Worm (Caenorhabditis elegans): Measurements from ENCODE around the gene srz-83.

DNA sequence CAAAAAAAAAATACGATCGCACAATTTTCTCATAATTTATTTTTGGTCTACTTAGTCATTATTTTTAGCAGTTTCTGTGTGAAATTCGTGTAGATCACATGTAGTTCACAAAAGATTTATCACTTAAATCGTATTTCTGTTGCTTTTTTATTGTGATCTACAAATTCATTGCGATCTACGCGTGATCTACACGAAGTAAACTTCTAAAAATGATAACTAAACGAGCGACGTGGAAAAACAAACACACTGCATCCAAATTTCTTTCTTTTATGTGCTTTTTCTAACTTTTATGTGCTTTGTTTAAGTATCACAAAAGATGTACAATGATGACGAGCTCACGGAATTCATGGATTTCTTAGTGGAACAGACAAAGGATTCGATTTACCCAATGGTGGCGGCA is 35.6 kb downstream of the srz-83 start, which contains the start of gene B0212.3:
- TF ChIP-seq sptf-1 (tag; optimal IDR thresholded peaks at IDR 0.05) (no peak), lin-14 (GFP tag; optimal IDR thresholded peaks at IDR 0.05) (no peak), aly-2 (tag; optimal IDR thresholded peaks at IDR 0.05) (no peak), unc-98 (GFP tag; IDR thresholded peaks at IDR 0.05) (no peak), F16B12.6 (tag; optimal IDR thresholded peaks at IDR 0.05) (no peak), ztf-4 (tag; optimal IDR thresholded peaks at IDR 0.05) (no peak), nhr-11 (tag; optimal IDR thresholded peaks at IDR 0.05) (no peak), rnt-1 (tag; optimal IDR thresholded peaks at IDR 0.05) (no peak), nhr-28 (tag; optimal IDR thresholded peaks at IDR 0.05) (no peak), fkh-10 (GFP tag; optimal IDR thresholded peaks at IDR 0.05) (no peak), pag-3 (tag; optimal IDR thresholded peaks at IDR 0.05; ENCODE audit: borderline replicate concordance, insufficient read depth) (no peak), egl-27 (tag; optimal IDR thresholded peaks at IDR 0.05) (no peak)
